Worm (Caenorhabditis elegans) whole organism, late embryonic: ENCODE results near the gene fbxa-156.

Experiments used
- K02D7.2 ChIP-seq: sonication (generic microtip); optimal IDR thresholded peaks from 2 replicates; lab custom pipeline; 2017; ENCODE audit warnings: mild to moderate bottlenecking, missing genetic modification characterization, missing compliant biosample characterization
- ceh-14 ChIP-seq: sonication (generic microtip); optimal IDR thresholded peaks from 2 replicates; lab custom pipeline; 2016; ENCODE audit warnings: missing genotype, missing genetic modification characterization, missing compliant biosample characterization
- ets-4 ChIP-seq: sonication (generic microtip); optimal IDR thresholded peaks from 2 replicates; lab custom pipeline; 2016; ENCODE audit warnings: missing genetic modification characterization, missing compliant biosample characterization
- ztf-16 ChIP-seq: sonication (generic microtip); optimal IDR thresholded peaks from 2 replicates; lab custom pipeline; 2017; ENCODE audit warnings: missing genetic modification characterization, missing compliant biosample characterization

DNA sequence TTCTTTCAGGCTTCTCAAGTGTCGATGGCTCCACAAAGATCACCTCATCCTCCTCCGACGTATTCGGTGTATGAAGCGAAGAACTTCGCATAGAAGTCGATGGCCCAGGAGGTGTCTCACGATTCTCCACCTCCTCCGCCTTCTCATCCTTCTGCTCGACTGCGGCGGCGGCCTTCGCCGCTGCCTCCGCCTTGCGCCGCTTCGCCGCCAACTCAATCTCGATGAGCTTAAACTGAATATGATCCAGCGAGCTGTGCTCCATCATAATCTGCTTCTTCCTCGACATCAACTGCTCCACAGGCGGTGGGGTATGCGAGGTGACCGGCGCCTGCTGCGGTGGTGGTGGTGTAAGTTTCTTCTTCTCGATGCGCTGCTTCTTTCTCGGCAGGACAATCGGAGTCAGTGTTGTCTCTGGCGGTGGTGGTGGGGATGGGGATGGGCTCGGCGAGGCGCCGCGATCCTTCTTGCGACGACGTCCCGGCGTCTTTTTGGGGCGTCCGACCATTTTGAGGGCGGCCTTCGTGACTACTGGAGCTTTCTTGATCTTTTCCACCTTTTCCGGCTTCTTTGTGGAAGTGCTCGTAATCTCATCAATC lies 47.4 kb upstream of the fbxa-156 start:
- TF ChIP-seq ceh-14 (no peak), K02D7.2 (tag; lab: Kevin White, UChicago) (no peak), ztf-16 (tag; lab: Kevin White, UChicago) (no peak), ets-4 (tag; lab: Kevin White, UChicago) (no peak)
